Worm (Caenorhabditis elegans) whole organism, mixed stage, embryonic: ENCODE results near the gene ZK666.12.

Source experiments
- M03D4.4 ChIP-seq: sonication (generic microtip); optimal IDR thresholded peaks from 2 replicates; lab custom pipeline; 2017; ENCODE audit warnings: mild to moderate bottlenecking, missing genetic modification characterization, missing compliant biosample characterization
- bed-3 ChIP-seq: fragments of 200-800 bp; sonication (Bioruptor generic); optimal IDR thresholded peaks from 3 replicates; lab custom pipeline; 2018; ENCODE audit warnings: mild to moderate bottlenecking, missing genetic modification characterization, moderate library complexity, missing compliant biosample characterization
- blmp-1 ChIP-seq: fragments of 150-350 bp; optimal IDR thresholded peaks from 2 replicates; lab custom pipeline; 2014; ENCODE audit warnings: missing biosample characterization, missing genetic modification characterization
- ceh-39 ChIP-seq: fragments of 150-350 bp; optimal IDR thresholded peaks from 2 replicates; lab custom pipeline; 2014; ENCODE audit warnings: missing biosample characterization, missing genetic modification characterization
- ceh-43 ChIP-seq: fragments of 200-800 bp; sonication (Bioruptor generic); optimal IDR thresholded peaks from 2 replicates; lab custom pipeline; 2018; ENCODE audit warnings: mild to moderate bottlenecking, missing genetic modification characterization, moderate library complexity, missing compliant biosample characterization
- ceh-83 ChIP-seq: fragments of 200-800 bp; sonication (Bioruptor generic); optimal IDR thresholded peaks from 2 replicates; lab custom pipeline; 2018; ENCODE audit warnings: mild to moderate bottlenecking, missing genetic modification characterization, missing compliant biosample characterization
- ces-1 ChIP-seq: fragments of 150-350 bp; optimal IDR thresholded peaks from 2 replicates; lab custom pipeline; 2014; ENCODE audit warnings: missing biosample characterization, missing genetic modification reagents, missing genetic modification characterization
- cnd-1 ChIP-seq: fragments of 200-800 bp; sonication (Bioruptor generic); optimal IDR thresholded peaks from 2 replicates; lab custom pipeline; 2018; ENCODE audit warnings: mild to moderate bottlenecking, missing genetic modification characterization, missing compliant biosample characterization
- drap-1 ChIP-seq: fragments of 200-800 bp; sonication (Bioruptor generic); optimal IDR thresholded peaks from 3 replicates; lab custom pipeline; 2018; ENCODE audit warnings: mild to moderate bottlenecking, missing genetic modification characterization, missing compliant biosample characterization
- elt-1 ChIP-seq: sonication (generic microtip); optimal IDR thresholded peaks from 2 replicates; lab custom pipeline; 2017; ENCODE audit warnings: missing genetic modification characterization, mild to moderate bottlenecking, missing compliant biosample characterization, antibody characterized with exemption, moderate library complexity, borderline replicate concordance; ENCODE audit not compliant: insufficient read depth
- elt-3 ChIP-seq: fragments of 150-350 bp; optimal IDR thresholded peaks from 2 replicates; lab custom pipeline; 2014; ENCODE audit warnings: missing biosample characterization, missing genetic modification characterization
- flh-1 ChIP-seq: fragments of 200-800 bp; sonication (Bioruptor generic); optimal IDR thresholded peaks from 2 replicates; lab custom pipeline; 2018; ENCODE audit warnings: mild to moderate bottlenecking, missing genetic modification characterization, moderate library complexity, missing compliant biosample characterization
- ham-2 ChIP-seq: fragments of 200-800 bp; sonication (Bioruptor generic); optimal IDR thresholded peaks from 2 replicates; lab custom pipeline; 2018; ENCODE audit warnings: mild to moderate bottlenecking, missing genetic modification characterization, missing compliant biosample characterization
- hlh-1 ChIP-seq: fragments of 150-350 bp; optimal IDR thresholded peaks from 2 replicates; lab custom pipeline; 2014; ENCODE audit warnings: missing biosample characterization, missing genetic modification reagents, missing genetic modification characterization
- lin-13 ChIP-seq: fragments of 150-350 bp; optimal IDR thresholded peaks from 2 replicates; lab custom pipeline; 2014; ENCODE audit warnings: missing biosample characterization, missing genetic modification characterization
- lin-32 ChIP-seq: fragments of 200-800 bp; sonication (Bioruptor generic); optimal IDR thresholded peaks from 2 replicates; lab custom pipeline; 2018; ENCODE audit warnings: mild to moderate bottlenecking, missing genetic modification characterization, missing compliant biosample characterization
- lsy-2 ChIP-seq: fragments of 150-350 bp; optimal IDR thresholded peaks from 2 replicates; lab custom pipeline; 2014; ENCODE audit warnings: missing biosample characterization, missing genetic modification characterization
- mab-5 ChIP-seq: fragments of 150-350 bp; optimal IDR thresholded peaks from 2 replicates; lab custom pipeline; 2014; ENCODE audit warnings: missing biosample characterization, missing genetic modification characterization
- mep-1 ChIP-seq: fragments of 150-350 bp; optimal IDR thresholded peaks from 2 replicates; lab custom pipeline; 2017; ENCODE audit warnings: missing biosample characterization, missing genetic modification reagents, missing genetic modification characterization, inconsistent platforms
- mls-2 ChIP-seq: sonication (generic microtip); optimal IDR thresholded peaks from 2 replicates; lab custom pipeline; 2016; ENCODE audit warnings: mild to moderate bottlenecking, missing genetic modification characterization, moderate library complexity, missing compliant biosample characterization
- nhr-12 ChIP-seq: fragments of 150-350 bp; optimal IDR thresholded peaks from 2 replicates; lab custom pipeline; 2014; ENCODE audit warnings: missing biosample characterization, missing genetic modification characterization
- nhr-2 ChIP-seq: fragments of 150-350 bp; optimal IDR thresholded peaks from 2 replicates; lab custom pipeline; 2014; ENCODE audit warnings: missing biosample characterization, missing genetic modification characterization
- nhr-237 ChIP-seq: fragments of 150-350 bp; optimal IDR thresholded peaks from 2 replicates; lab custom pipeline; 2014; ENCODE audit warnings: missing biosample characterization, missing genetic modification characterization
- nhr-28 ChIP-seq: fragments of 150-350 bp; optimal IDR thresholded peaks from 2 replicates; lab custom pipeline; 2014; ENCODE audit warnings: missing biosample characterization, missing genetic modification characterization
- nhr-76 ChIP-seq: sonication (generic microtip); optimal IDR thresholded peaks from 2 replicates; lab custom pipeline; 2017; ENCODE audit warnings: missing biosample characterization, missing genetic modification characterization
- pha-4 ChIP-seq: fragments of 150-350 bp; optimal IDR thresholded peaks from 2 replicates; lab custom pipeline; 2018; ENCODE audit warnings: missing biosample characterization, missing genetic modification reagents, missing genetic modification characterization
- sem-2 ChIP-seq: fragments of 200-800 bp; sonication (Bioruptor generic); optimal IDR thresholded peaks from 2 replicates; lab custom pipeline; 2018; ENCODE audit warnings: mild to moderate bottlenecking, missing genetic modification characterization, missing compliant biosample characterization
- snpc-4 ChIP-seq: fragments of 150-350 bp; optimal IDR thresholded peaks from 2 replicates; lab custom pipeline; 2014; ENCODE audit warnings: missing biosample characterization, missing genetic modification characterization
- sptf-1 ChIP-seq: sonication (generic microtip); optimal IDR thresholded peaks from 2 replicates; lab custom pipeline; 2017; ENCODE audit warnings: mild to moderate bottlenecking, missing genetic modification characterization, moderate library complexity, missing compliant biosample characterization
- unc-120 ChIP-seq: sonication (generic microtip); optimal IDR thresholded peaks from 2 replicates; lab custom pipeline; 2017; ENCODE audit warnings: missing genetic modification characterization, missing compliant biosample characterization; ENCODE audit not compliant: poor library complexity, severe bottlenecking
- unc-39 ChIP-seq: fragments of 150-350 bp; optimal IDR thresholded peaks from 2 replicates; lab custom pipeline; 2014; ENCODE audit warnings: missing biosample characterization, missing genetic modification characterization
- unc-62 ChIP-seq: fragments of 150-350 bp; optimal IDR thresholded peaks from 2 replicates; lab custom pipeline; 2014; ENCODE audit warnings: missing biosample characterization, missing genetic modification reagents, missing genetic modification characterization
- ztf-11 ChIP-seq: fragments of 150-350 bp; optimal IDR thresholded peaks from 2 replicates; lab custom pipeline; 2014; ENCODE audit warnings: missing biosample characterization, missing genetic modification characterization

The ZK666.12 gene

DNA sequence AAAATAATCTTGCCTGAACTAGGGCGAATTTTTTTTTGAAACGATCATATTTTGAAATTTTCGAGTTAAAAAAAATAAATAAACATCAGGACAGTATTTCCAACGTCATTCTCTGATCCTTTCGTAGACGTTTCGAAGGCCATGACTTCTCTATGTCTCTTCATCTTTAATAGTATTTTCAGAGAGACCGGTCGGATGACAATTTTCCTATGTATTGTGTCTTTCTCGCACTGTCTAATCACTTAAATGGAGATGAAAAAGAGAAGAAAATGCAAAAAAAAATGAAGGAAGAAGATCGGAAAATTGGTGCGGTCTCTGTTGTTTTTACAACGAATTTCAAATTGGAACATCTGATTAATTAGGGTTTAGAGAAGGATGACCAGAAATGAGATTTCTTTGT is 29.1 kb downstream of the ZK666.12 start:
- no peak for TF ChIP-seq sem-2 (GFP tag; lab: Kevin White, UChicago)
- TF ChIP-seq elt-3 (tag; lab: Kevin White, UChicago) = no peak
- TF ChIP-seq blmp-1 (tag; lab: Kevin White, UChicago) = no peak
- TF ChIP-seq nhr-237 (tag; lab: Kevin White, UChicago) = no peak
- TF ChIP-seq cnd-1 (tag; lab: Kevin White, UChicago) = no peak
- TF ChIP-seq unc-62 (GFP tag; lab: Kevin White, UChicago) = no peak

DNA sequence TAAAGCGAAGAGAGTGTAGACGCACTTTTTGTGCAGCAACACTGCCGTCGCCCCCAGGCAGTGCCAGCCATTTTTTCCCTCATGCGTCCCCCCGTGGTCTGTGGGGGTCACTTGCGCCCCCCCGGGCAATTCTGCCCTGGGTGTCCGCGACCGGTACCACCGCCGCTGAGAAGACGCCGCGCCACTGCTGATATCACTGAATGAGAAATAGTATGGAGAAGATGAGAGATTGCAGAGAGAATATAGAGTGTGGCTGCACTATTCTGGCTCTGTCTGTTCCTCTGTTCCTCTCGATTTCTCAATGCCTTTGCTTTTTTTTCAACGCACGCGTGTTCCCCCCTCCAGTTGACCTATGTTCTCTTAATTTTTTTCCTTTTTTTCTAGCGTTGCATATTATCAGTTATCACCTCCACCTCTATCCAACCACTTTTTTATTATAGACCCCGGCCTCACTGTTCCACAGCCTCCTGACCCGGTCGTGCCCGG is 31.7 kb downstream of the ZK666.12 start, which contains the start of gene mab-10:
mab-10 (plus strand) TSS at position 436 of the 486 bp plus-strand sequence.
- TF ChIP-seq elt-3 (tag; lab: Kevin White, UChicago) (no peak), unc-120 (tag; lab: Kevin White, UChicago) (no peak), lin-32 (GFP tag; lab: Kevin White, UChicago) (no peak)

DNA sequence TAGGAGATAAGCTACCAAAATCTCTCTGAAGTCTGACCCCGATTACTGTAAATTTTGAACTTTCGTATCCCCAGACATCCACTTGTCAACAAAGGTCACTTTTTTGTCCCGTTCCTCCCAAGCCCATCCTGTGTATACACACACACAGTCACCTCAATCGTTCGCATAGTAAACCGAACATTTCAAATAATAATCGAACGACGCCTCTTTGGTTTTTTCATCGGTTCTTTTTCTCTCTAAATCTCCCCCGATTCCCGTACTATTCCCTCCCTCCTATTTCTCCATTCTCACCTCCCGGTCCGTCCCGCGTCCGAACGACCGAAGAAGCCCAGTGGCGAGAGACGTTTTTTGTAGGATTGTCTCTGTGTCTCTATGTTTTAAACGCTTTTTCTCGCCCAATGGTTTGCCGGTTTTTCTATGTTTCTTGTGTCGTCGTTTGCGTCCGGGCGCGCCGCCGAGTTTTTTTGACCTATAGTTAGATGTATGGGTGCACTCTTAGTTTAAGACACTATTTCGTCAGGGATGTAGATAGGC is 33.3 kb downstream of the ZK666.12 start:
- TF ChIP-seq mab-5 (tag; lab: Kevin White, UChicago) (no peak), flh-1 (no peak), snpc-4 (no peak), elt-1 (tag; lab: Kevin White, UChicago) (no peak), hlh-1 (no peak), bed-3 (no peak), nhr-2 (no peak), lin-13 (tag; lab: Kevin White, UChicago) (no peak), nhr-12 (tag; lab: Kevin White, UChicago) (no peak), unc-120 (tag; lab: Kevin White, UChicago) (no peak), sptf-1 (tag; lab: Kevin White, UChicago) (no peak), ztf-11 (no peak), drap-1 (no peak)

DNA sequence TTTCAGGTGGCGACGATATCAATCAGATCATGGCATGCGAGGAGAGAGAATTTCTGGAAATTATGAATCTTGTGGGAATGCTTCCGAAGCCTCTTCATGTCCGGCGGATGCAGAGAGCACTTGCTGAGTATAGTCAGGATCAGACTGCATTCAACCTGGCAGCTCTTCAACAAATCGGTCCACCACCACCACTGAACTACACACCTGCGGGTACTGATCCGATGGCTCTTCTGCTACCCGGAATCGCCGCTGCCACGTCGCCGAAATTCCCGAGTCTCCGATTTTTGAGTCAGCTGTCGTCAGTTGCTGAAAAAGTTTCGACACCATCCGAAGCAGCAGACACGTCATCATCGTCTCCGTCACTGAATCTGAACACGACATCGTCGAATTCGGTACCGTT is 34.9 kb downstream of the ZK666.12 start:
- TF ChIP-seq flh-1 = no peak
- no peak for TF ChIP-seq M03D4.4 (tag; lab: Kevin White, UChicago)
- TF ChIP-seq nhr-237 (tag; lab: Kevin White, UChicago) = no peak
- TF ChIP-seq hlh-1 = no peak
- no peak for TF ChIP-seq nhr-12 (tag; lab: Kevin White, UChicago)
- TF ChIP-seq lin-32 (GFP tag; lab: Kevin White, UChicago) = no peak
- no peak for TF ChIP-seq blmp-1 (tag; lab: Kevin White, UChicago)
- no peak for TF ChIP-seq mls-2 (tag; lab: Kevin White, UChicago)
- TF ChIP-seq ceh-39 (tag; lab: Kevin White, UChicago) = no peak
- TF ChIP-seq nhr-28 = no peak
- no peak for TF ChIP-seq ceh-83 (GFP tag; lab: Kevin White, UChicago)
- no peak for TF ChIP-seq elt-1 (tag; lab: Kevin White, UChicago)
- TF ChIP-seq drap-1 = no peak
- TF ChIP-seq lsy-2 (tag; lab: Kevin White, UChicago) = no peak
- no peak for TF ChIP-seq ham-2 (GFP tag; lab: Kevin White, UChicago)
- no peak for TF ChIP-seq snpc-4
- no peak for TF ChIP-seq nhr-2
- no peak for TF ChIP-seq pha-4 (tag; lab: Kevin White, UChicago)

DNA sequence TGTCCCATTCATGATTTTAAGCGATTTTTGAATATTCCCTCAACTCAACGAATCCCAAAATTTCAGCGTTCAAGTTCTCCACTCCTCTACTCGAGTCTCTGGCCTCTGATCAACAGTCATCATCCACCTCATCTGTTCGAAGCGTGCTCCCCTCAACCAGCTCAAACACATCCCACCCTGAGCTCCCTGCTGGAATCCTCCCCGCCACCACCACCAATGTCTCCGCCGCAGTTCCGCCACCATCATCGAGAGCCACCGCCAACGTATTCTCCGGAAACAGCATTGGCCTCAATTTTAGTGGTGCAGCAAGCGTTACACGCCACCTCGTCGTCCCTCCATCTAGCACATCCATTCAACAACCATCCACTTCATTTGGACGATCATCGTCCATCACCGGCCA is 35.6 kb downstream of the ZK666.12 start:
- TF ChIP-seq unc-39 (tag; lab: Kevin White, UChicago) = no peak
- TF ChIP-seq nhr-12 (tag; lab: Kevin White, UChicago) = no peak
- TF ChIP-seq nhr-237 (tag; lab: Kevin White, UChicago) = no peak
- TF ChIP-seq ceh-39 (tag; lab: Kevin White, UChicago) = no peak
- TF ChIP-seq lin-32 (GFP tag; lab: Kevin White, UChicago) = no peak
- no peak for TF ChIP-seq nhr-2
- TF ChIP-seq nhr-76 (tag; lab: Kevin White, UChicago) = no peak
- TF ChIP-seq ces-1 = no peak
- no peak for TF ChIP-seq mep-1 (tag; lab: Kevin White, UChicago)
- TF ChIP-seq ceh-43 (GFP tag; lab: Kevin White, UChicago) = no peak
- no peak for TF ChIP-seq sem-2 (GFP tag; lab: Kevin White, UChicago)
- no peak for TF ChIP-seq nhr-28
- no peak for TF ChIP-seq unc-120 (tag; lab: Kevin White, UChicago)
- no peak for TF ChIP-seq elt-1 (tag; lab: Kevin White, UChicago)
